Fruit fly (Drosophila melanogaster) S2 (cell line): ENCODE data around the gene Gcna.

Experiments used
- CG8478 ChIP-seq: fragments of >200 bp; optimal IDR thresholded peaks from 2 replicates; lab custom pipeline; 2018
- CTCF ChIP-seq, 2 experiments: fragments of >200 bp; optimal IDR thresholded peaks; 2 replicates each; lab custom pipeline; 2018

dm6 chrX:1873515-1874126, 8.0 kb upstream of the Gcna start, which contains the start of the genes Pgam5 and Vps26:
- TF ChIP-seq CG8478 (lab: Kevin White, UChicago) (no peak), CTCF (optimal IDR thresholded peaks at IDR 0.05; lab: Kevin White, UChicago) (no peak)
